Worm (Caenorhabditis elegans): Measurements from ENCODE around the gene C17A2.3.

ce11 chrII:3805518-3805917, 37.9 kb upstream of the C17A2.3 start:
- TF ChIP-seq ama-1 (optimal IDR thresholded peaks at IDR 0.05) (no peak), aly-2 (tag; optimal IDR thresholded peaks at IDR 0.05) (no peak), unc-39 (tag; optimal IDR thresholded peaks at IDR 0.05) (no peak), ztf-11 (tag; optimal IDR thresholded peaks at IDR 0.05) (no peak), gmeb-1 (tag; optimal IDR thresholded peaks at IDR 0.05) (no peak), nhr-23 (tag; optimal IDR thresholded peaks at IDR 0.05) (no peak), ZK546.5 (tag; optimal IDR thresholded peaks at IDR 0.05) (no peak)
